Fruit fly (Drosophila melanogaster) Kc167 (cell line): Measurements from ENCODE around the gene parvin.

Source experiments
- insv ChIP-seq: fragments of >200 bp; optimal IDR thresholded peaks from 3 replicates; lab custom pipeline; 2018; ENCODE audit warnings: missing external identifiers
- psq ChIP-seq: fragments of >200 bp; optimal IDR thresholded peaks from 2 replicates; lab custom pipeline; 2017; ENCODE audit warnings: missing external identifiers

dm6 chrX:19785403-19785802 lies 39.6 kb downstream of the parvin start:
- no peak for TF ChIP-seq psq (lab: Kevin White, UChicago)
- no peak for TF ChIP-seq insv
